Worm (Caenorhabditis elegans): ENCODE measurements around the gene ZK970.8.

Gene ZK970.8

DNA sequence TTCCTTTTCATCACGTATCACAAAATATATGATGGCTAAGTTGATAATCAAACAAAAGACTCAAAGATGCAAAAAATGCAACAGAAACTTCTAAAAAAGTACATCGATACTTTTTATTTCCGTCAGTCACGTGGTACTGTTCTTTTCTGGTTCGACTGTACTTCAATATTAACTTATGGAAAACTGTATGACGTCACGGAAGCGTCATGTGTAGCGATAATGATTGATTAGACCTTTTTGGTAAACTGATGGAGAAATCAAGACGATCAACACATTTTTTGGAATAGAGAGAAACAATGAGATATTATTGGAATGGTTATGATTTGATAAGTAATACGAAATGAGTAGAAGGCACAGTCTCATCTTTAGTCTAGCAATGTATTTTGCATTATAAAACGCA is 15.2 kb upstream of the ZK970.8 start:
- TF ChIP-seq nhr-23 (tag; optimal IDR thresholded peaks at IDR 0.05) (peak; percentile 82), nhr-67 (tag; optimal IDR thresholded peaks at IDR 0.05) (no peak), ztf-4 (tag; optimal IDR thresholded peaks at IDR 0.05) (no peak), fkh-2 (tag; optimal IDR thresholded peaks at IDR 0.05) (no peak), nhr-25 (tag; optimal IDR thresholded peaks at IDR 0.05) (peak; percentile 61), elt-3 (tag; optimal IDR thresholded peaks at IDR 0.05) (peak in 1 of 3 experiments; percentile 41), nhr-43 (tag; optimal IDR thresholded peaks at IDR 0.05; ENCODE audit: poor library complexity, severe bottlenecking) (peak; percentile 28)

DNA sequence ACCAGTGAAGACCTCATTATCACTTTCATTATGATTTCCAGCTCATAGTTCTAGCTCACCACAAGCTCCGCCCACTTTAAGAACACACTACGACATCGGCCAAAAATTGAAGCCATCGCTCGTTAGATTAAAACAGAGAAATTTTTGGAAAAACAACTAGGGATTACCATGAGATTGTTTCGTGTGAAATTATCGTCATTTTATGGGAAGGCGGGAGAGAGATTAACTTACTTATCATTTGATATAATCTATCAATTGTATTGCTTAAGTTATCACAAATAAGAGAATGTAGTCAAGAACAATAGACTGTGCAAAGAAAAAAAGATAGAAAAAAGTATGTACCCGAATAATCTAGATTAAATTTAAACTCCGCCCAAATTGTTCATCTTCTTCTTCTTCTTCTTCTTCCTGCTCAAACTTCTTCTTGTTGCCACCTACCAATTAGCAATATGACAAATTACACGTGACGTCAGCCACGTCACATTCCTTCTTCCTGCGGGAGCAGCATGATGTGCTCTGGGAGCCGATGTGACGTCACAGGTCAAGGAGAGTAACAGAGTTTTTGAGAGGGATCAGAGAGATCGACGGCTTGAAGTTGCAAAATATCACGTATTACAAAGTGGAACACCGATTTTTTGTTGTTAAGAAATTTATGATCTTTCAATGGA is 9.2 kb upstream of the ZK970.8 start, which contains the start of gene nep-26:
Gene nep-26, minus strand, starts transcription at position 51 of the 668 bp plus-strand sequence.
- TF ChIP-seq elt-2 (tag; optimal IDR thresholded peaks at IDR 0.05): no peak
- no peak for TF ChIP-seq nhr-77 (tag; optimal IDR thresholded peaks at IDR 0.05)
- no peak for TF ChIP-seq R02D3.7 (tag; optimal IDR thresholded peaks at IDR 0.05)
- TF ChIP-seq unc-62 (GFP tag; optimal IDR thresholded peaks at IDR 0.05): no peak
- no peak for TF ChIP-seq nhr-67 (tag; optimal IDR thresholded peaks at IDR 0.05)
- no peak for TF ChIP-seq ceh-9 (tag; optimal IDR thresholded peaks at IDR 0.05)
- TF ChIP-seq ZK546.5 (tag; optimal IDR thresholded peaks at IDR 0.05): no peak
- peak; percentile 60 for TF ChIP-seq nfya-1 (tag; optimal IDR thresholded peaks at IDR 0.05; ENCODE audit: insufficient read depth)
- TF ChIP-seq elt-3 (tag; optimal IDR thresholded peaks at IDR 0.05): no peak
- TF ChIP-seq ceh-16 (tag; optimal IDR thresholded peaks at IDR 0.05): no peak
- TF ChIP-seq egl-5 (tag; optimal IDR thresholded peaks at IDR 0.05): peak; percentile 36
- no peak for TF ChIP-seq fkh-10 (GFP tag; optimal IDR thresholded peaks at IDR 0.05)
- no peak for TF ChIP-seq ceh-82 (tag; optimal IDR thresholded peaks at IDR 0.05)
- TF ChIP-seq nhr-25 (tag; optimal IDR thresholded peaks at IDR 0.05): no peak
- TF ChIP-seq lin-39 (tag; optimal IDR thresholded peaks at IDR 0.05): peak; percentile 42
- TF ChIP-seq nhr-76 (tag; optimal IDR thresholded peaks at IDR 0.05): no peak
- TF ChIP-seq ztf-11 (tag; optimal IDR thresholded peaks at IDR 0.05): no peak
- TF ChIP-seq nhr-11 (tag; optimal IDR thresholded peaks at IDR 0.05): no peak
- no peak for TF ChIP-seq mdl-1 (tag; optimal IDR thresholded peaks at IDR 0.05)
- TF ChIP-seq zag-1 (tag; optimal IDR thresholded peaks at IDR 0.05): no peak
- TF ChIP-seq nhr-23 (tag; optimal IDR thresholded peaks at IDR 0.05): no peak

DNA sequence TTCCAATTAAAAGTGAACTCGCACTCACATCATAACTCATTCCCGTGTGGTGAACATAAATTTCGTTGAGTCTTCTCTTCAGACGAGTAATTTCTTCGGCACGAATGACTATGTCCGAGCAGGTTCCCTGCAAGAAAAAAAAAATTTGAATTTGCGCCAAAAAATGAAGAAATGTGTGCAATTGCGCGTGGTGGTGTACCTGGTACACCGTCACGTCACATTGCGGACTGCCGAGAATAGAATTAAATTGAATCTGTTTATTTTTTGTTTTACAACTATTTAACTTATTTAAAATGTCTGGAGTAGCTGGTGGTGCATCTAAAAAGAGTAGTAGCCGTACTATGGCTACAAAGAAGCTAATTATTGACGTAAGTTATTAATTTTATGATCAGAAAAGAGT is 8.5 kb upstream of the ZK970.8 start, which contains the start of gene mdt-22:
Gene mdt-22, plus strand, starts transcription at position 263 of the 400 bp plus-strand sequence.
- peak; percentile 25 for TF ChIP-seq ceh-28 (tag; optimal IDR thresholded peaks at IDR 0.05)
- TF ChIP-seq ztf-11 (tag; optimal IDR thresholded peaks at IDR 0.05): no peak
- TF ChIP-seq nhr-237 (tag; optimal IDR thresholded peaks at IDR 0.05): no peak
- no peak for TF ChIP-seq nhr-77 (tag; optimal IDR thresholded peaks at IDR 0.05)
- TF ChIP-seq ceh-9 (tag; optimal IDR thresholded peaks at IDR 0.05): no peak
- TF ChIP-seq egl-27 (tag; optimal IDR thresholded peaks at IDR 0.05): peak; percentile 17
- no peak for TF ChIP-seq unc-39 (tag; optimal IDR thresholded peaks at IDR 0.05)
- TF ChIP-seq unc-62 (GFP tag; optimal IDR thresholded peaks at IDR 0.05): no peak
- no peak for TF ChIP-seq eor-1 (tag; optimal IDR thresholded peaks at IDR 0.05)
- peak; percentile 58 for TF ChIP-seq jun-1 (tag; optimal IDR thresholded peaks at IDR 0.05)
- no peak for TF ChIP-seq fkh-2 (tag; optimal IDR thresholded peaks at IDR 0.05)
- no peak for TF ChIP-seq pqm-1 (tag; optimal IDR thresholded peaks at IDR 0.05)
- peak; percentile 2 for TF ChIP-seq snpc-4 (tag; optimal IDR thresholded peaks at IDR 0.05)
- TF ChIP-seq tbx-2 (tag; optimal IDR thresholded peaks at IDR 0.05): no peak
- TF ChIP-seq elt-1 (tag; optimal IDR thresholded peaks at IDR 0.05): no peak
- TF ChIP-seq nhr-43 (tag; optimal IDR thresholded peaks at IDR 0.05; ENCODE audit: poor library complexity, severe bottlenecking): peak; percentile 41
- TF ChIP-seq ZK546.5 (tag; optimal IDR thresholded peaks at IDR 0.05): no peak
- TF ChIP-seq hmg-11 (tag; optimal IDR thresholded peaks at IDR 0.05): peak; percentile 93
- TF ChIP-seq nhr-67 (tag; optimal IDR thresholded peaks at IDR 0.05): no peak
- TF ChIP-seq elt-2 (tag; optimal IDR thresholded peaks at IDR 0.05): peak; percentile 55
- TF ChIP-seq fkh-10 (GFP tag; optimal IDR thresholded peaks at IDR 0.05): peak; percentile 30
- no peak for TF ChIP-seq elt-3 (tag; optimal IDR thresholded peaks at IDR 0.05)
- peak; percentile 63 for TF ChIP-seq egl-5 (tag; optimal IDR thresholded peaks at IDR 0.05)
- TF ChIP-seq ztf-4 (tag; optimal IDR thresholded peaks at IDR 0.05): no peak
- no peak for TF ChIP-seq ceh-16 (tag; optimal IDR thresholded peaks at IDR 0.05)
- TF ChIP-seq nhr-12 (tag; optimal IDR thresholded peaks at IDR 0.05): no peak
- TF ChIP-seq fos-1 (tag; optimal IDR thresholded peaks at IDR 0.05): no peak
- peak; percentile 56 for TF ChIP-seq lsy-12 (tag; optimal IDR thresholded peaks at IDR 0.05)
- TF ChIP-seq mdl-1 (tag; optimal IDR thresholded peaks at IDR 0.05): no peak
- no peak for TF ChIP-seq zag-1 (tag; optimal IDR thresholded peaks at IDR 0.05)
- no peak for TF ChIP-seq mml-1 (tag; optimal IDR thresholded peaks at IDR 0.05)
- TF ChIP-seq nhr-76 (tag; optimal IDR thresholded peaks at IDR 0.05): no peak
- peak; percentile 52 for TF ChIP-seq nhr-25 (tag; optimal IDR thresholded peaks at IDR 0.05)
- peak; percentile 81 for TF ChIP-seq pha-4 (tag; optimal IDR thresholded peaks at IDR 0.05)
- no peak for TF ChIP-seq aly-2 (tag; optimal IDR thresholded peaks at IDR 0.05)
- TF ChIP-seq R02D3.7 (tag; optimal IDR thresholded peaks at IDR 0.05): peak; percentile 73
- TF ChIP-seq nhr-23 (tag; optimal IDR thresholded peaks at IDR 0.05): peak; percentile 61
- no peak for TF ChIP-seq sea-2 (GFP tag; optimal IDR thresholded peaks at IDR 0.05)
- peak; percentile 81 for TF ChIP-seq lin-15B (tag; optimal IDR thresholded peaks at IDR 0.05)
- no peak for TF ChIP-seq nhr-11 (tag; optimal IDR thresholded peaks at IDR 0.05)
- TF ChIP-seq nhr-28 (tag; optimal IDR thresholded peaks at IDR 0.05): no peak
- TF ChIP-seq skn-1 (tag; optimal IDR thresholded peaks at IDR 0.05): peak; percentile 29
- no peak for TF ChIP-seq lin-39 (tag; optimal IDR thresholded peaks at IDR 0.05)
